Worm (Caenorhabditis elegans) whole organism, early embryonic: Measurements from ENCODE around the gene T26A5.6.
A peak's percentile ranks its signal among the peaks of the same experiment; 100 is the strongest.

ENCODE experiments used
- B0310.2 ChIP-seq: sonication (generic microtip); optimal IDR thresholded peaks from 2 replicates; lab custom pipeline; 2016; ENCODE audit warnings: mild to moderate bottlenecking, missing genetic modification characterization, missing compliant biosample characterization
- F13C5.2 ChIP-seq: sonication (generic microtip); optimal IDR thresholded peaks from 2 replicates; lab custom pipeline; 2017; ENCODE audit warnings: mild to moderate bottlenecking, missing genetic modification characterization, inconsistent platforms, missing compliant biosample characterization
- aly-1 ChIP-seq: sonication (generic microtip); optimal IDR thresholded peaks from 2 replicates; lab custom pipeline; 2016; ENCODE audit warnings: missing genetic modification characterization, missing compliant biosample characterization
- ama-1 ChIP-seq: fragments of 150-350 bp; optimal IDR thresholded peaks from 2 replicates; lab custom pipeline; 2014
- ceh-13 ChIP-seq: fragments of 200-800 bp; sonication (Bioruptor generic); optimal IDR thresholded peaks from 2 replicates; lab custom pipeline; 2018; ENCODE audit warnings: mild to moderate bottlenecking, missing genetic modification characterization, missing compliant biosample characterization
- ceh-36 ChIP-seq: sonication (generic microtip); optimal IDR thresholded peaks from 2 replicates; lab custom pipeline; 2016; ENCODE audit warnings: missing genetic modification characterization, inconsistent platforms, missing compliant biosample characterization
- ets-7 ChIP-seq: sonication (generic microtip); optimal IDR thresholded peaks from 2 replicates; lab custom pipeline; 2016; ENCODE audit warnings: missing genotype, missing genetic modification characterization, missing compliant biosample characterization
- flt-1 ChIP-seq: fragments of 200-800 bp; sonication (Bioruptor generic); IDR thresholded peaks from 2 replicates; pipeline ENCODE4 v1.3.6; 2022; ENCODE audit warnings: missing genetic modification characterization, missing compliant biosample characterization
- hmbx-1 ChIP-seq: sonication (generic microtip); optimal IDR thresholded peaks from 2 replicates; lab custom pipeline; 2016; ENCODE audit warnings: mild to moderate bottlenecking, missing genetic modification characterization, missing compliant biosample characterization
- hmg-4 ChIP-seq: fragments of 200-800 bp; sonication (Bioruptor generic); optimal IDR thresholded peaks from 2 replicates; lab custom pipeline; 2018; ENCODE audit warnings: mild to moderate bottlenecking, missing genetic modification characterization, missing compliant biosample characterization
- hnd-1 ChIP-seq: sonication (generic microtip); optimal IDR thresholded peaks from 2 replicates; lab custom pipeline; 2016; ENCODE audit warnings: missing genetic modification characterization, missing compliant biosample characterization
- pes-1 ChIP-seq: fragments of 200-800 bp; sonication (Bioruptor generic); IDR thresholded peaks from 2 replicates; pipeline ENCODE4 v1.3.6; 2022; ENCODE audit warnings: missing genetic modification reagents, missing genetic modification characterization, missing compliant biosample characterization
- scrt-1 ChIP-seq: fragments of 200-800 bp; sonication (Bioruptor generic); IDR thresholded peaks from 2 replicates; pipeline ENCODE4 v1.3.6; 2022; ENCODE audit warnings: missing genetic modification characterization, missing compliant biosample characterization
- sea-1 ChIP-seq: fragments of 200-800 bp; sonication (Bioruptor generic); conservative IDR thresholded peaks from 2 replicates; pipeline ENCODE4 v1.3.6; 2022; ENCODE audit warnings: missing genetic modification characterization, missing compliant biosample characterization
- tbx-11 ChIP-seq: fragments of 200-800 bp; sonication (Bioruptor generic); IDR thresholded peaks from 2 replicates; pipeline ENCODE4 v1.3.6; 2022; ENCODE audit warnings: missing genetic modification characterization, missing compliant biosample characterization
- tbx-37 ChIP-seq: fragments of 200-800 bp; sonication (Bioruptor generic); conservative IDR thresholded peaks from 2 replicates; pipeline ENCODE4 v1.3.6; 2022; ENCODE audit warnings: missing genetic modification reagents, missing genetic modification characterization, missing compliant biosample characterization
- tra-4 ChIP-seq: sonication (generic microtip); optimal IDR thresholded peaks from 2 replicates; lab custom pipeline; 2017; ENCODE audit warnings: missing genetic modification characterization, missing compliant biosample characterization

Gene T26A5.6

ce11 chrIII:6464913-6465312 lies 14.4 kb upstream of the T26A5.6 start, which contains the start of gene nduf-2.2:
Gene nduf-2.2, plus strand, starts transcription at chrIII:6465222.
- TF ChIP-seq pes-1 (GFP tag; lab: Robert Waterston, UW) (no peak), tbx-37 (GFP tag; lab: Robert Waterston, UW) (no peak), aly-1 (tag; lab: Kevin White, UChicago) (no peak), hmbx-1 (tag; lab: Kevin White, UChicago) (no peak)

- TF ChIP-seq hmg-4 (GFP tag; lab: Kevin White, UChicago), result peak; percentile 39
- TF ChIP-seq scrt-1 (GFP tag; lab: Robert Waterston, UW), result no peak
- TF ChIP-seq tra-4 (tag; lab: Kevin White, UChicago), result no peak
- no peak for TF ChIP-seq hmbx-1 (tag; lab: Kevin White, UChicago)
- TF ChIP-seq tbx-37 (GFP tag; lab: Robert Waterston, UW), result no peak
- no peak for TF ChIP-seq ceh-36
- TF ChIP-seq ama-1 (lab: Kevin White, UChicago), result no peak
- 0 out of 2 replicates have a peak, but pooled peaks have one; percentile 19 for TF ChIP-seq sea-1
- TF ChIP-seq tbx-11 (GFP tag; lab: Robert Waterston, UW), result no peak
- 0 out of 2 replicates have a peak, but pooled peaks have one; percentile 22 for TF ChIP-seq flt-1
- TF ChIP-seq ets-7 (tag; lab: Kevin White, UChicago), result no peak
- peak; percentile 66 for TF ChIP-seq aly-1 (tag; lab: Kevin White, UChicago)
- TF ChIP-seq pes-1 (GFP tag; lab: Robert Waterston, UW), result no peak; the same call in 1 of the 2 replicates
- no peak for TF ChIP-seq B0310.2 (tag; lab: Kevin White, UChicago)
- TF ChIP-seq ceh-13, result no peak
- TF ChIP-seq F13C5.2 (tag; lab: Kevin White, UChicago), result peak; percentile 29
- no peak for TF ChIP-seq hnd-1 (tag; lab: Kevin White, UChicago)
These were observed 13.6 kb upstream of the T26A5.6 start for ce11 chrIII:6464113-6464571.

- no peak for TF ChIP-seq tra-4 (tag; lab: Kevin White, UChicago)
- no peak for TF ChIP-seq tbx-11 (GFP tag; lab: Robert Waterston, UW)
- TF ChIP-seq ceh-36, result no peak
- no peak for TF ChIP-seq sea-1
These were observed 13.2 kb upstream of the T26A5.6 start, which contains the start of gene dlc-1 for ce11 chrIII:6463679-6464078. Gene dlc-1, minus strand, starts transcription at chrIII:6463779.

ce11 chrIII:6462610-6463009 lies 12.1 kb upstream of the T26A5.6 start, which contains the start of gene T26A5.8:
Gene T26A5.8, minus strand, starts transcription at chrIII:6462856.
- TF ChIP-seq ama-1 (lab: Kevin White, UChicago) (no peak), pes-1 (GFP tag; lab: Robert Waterston, UW) (no peak), flt-1 (no peak), scrt-1 (GFP tag; lab: Robert Waterston, UW) (no peak), sea-1 (no peak), hmbx-1 (tag; lab: Kevin White, UChicago) (no peak), aly-1 (tag; lab: Kevin White, UChicago) (no peak), ceh-36 (no peak), tra-4 (tag; lab: Kevin White, UChicago) (no peak), hnd-1 (tag; lab: Kevin White, UChicago) (no peak), tbx-37 (GFP tag; lab: Robert Waterston, UW) (no peak), ets-7 (tag; lab: Kevin White, UChicago) (no peak), ceh-13 (no peak), hmg-4 (GFP tag; lab: Kevin White, UChicago) (no peak), F13C5.2 (tag; lab: Kevin White, UChicago) (no peak), tbx-11 (GFP tag; lab: Robert Waterston, UW) (no peak), B0310.2 (tag; lab: Kevin White, UChicago) (no peak)

ce11 chrIII:6459820-6460219 lies 9.3 kb upstream of the T26A5.6 start, which contains the start of gene algn-1:
Gene algn-1, plus strand, starts transcription at chrIII:6460120.
- TF ChIP-seq scrt-1 (GFP tag; lab: Robert Waterston, UW) (no peak), hmbx-1 (tag; lab: Kevin White, UChicago) (no peak), sea-1 (no peak), hmg-4 (GFP tag; lab: Kevin White, UChicago) (no peak), ceh-36 (no peak), hnd-1 (tag; lab: Kevin White, UChicago) (no peak), ets-7 (tag; lab: Kevin White, UChicago) (no peak), pes-1 (GFP tag; lab: Robert Waterston, UW) (no peak), tra-4 (tag; lab: Kevin White, UChicago) (no peak), ama-1 (lab: Kevin White, UChicago) (no peak), flt-1 (no peak), tbx-11 (GFP tag; lab: Robert Waterston, UW) (no peak), aly-1 (tag; lab: Kevin White, UChicago) (no peak), F13C5.2 (tag; lab: Kevin White, UChicago) (no peak), tbx-37 (GFP tag; lab: Robert Waterston, UW) (no peak), B0310.2 (tag; lab: Kevin White, UChicago) (no peak), ceh-13 (no peak)

- TF ChIP-seq aly-1 (tag; lab: Kevin White, UChicago) (no peak), F13C5.2 (tag; lab: Kevin White, UChicago) (no peak), tbx-11 (GFP tag; lab: Robert Waterston, UW) (no peak), ets-7 (tag; lab: Kevin White, UChicago) (no peak), ceh-13 (no peak), ama-1 (lab: Kevin White, UChicago) (no peak), flt-1 (no peak), hmbx-1 (tag; lab: Kevin White, UChicago) (no peak), hmg-4 (GFP tag; lab: Kevin White, UChicago) (no peak), tra-4 (tag; lab: Kevin White, UChicago) (no peak)
These were observed 3.7 kb upstream of the T26A5.6 start, which contains the start of gene jhdm-1 for ce11 chrIII:6454183-6454582. Gene jhdm-1, plus strand, starts transcription at chrIII:6454483.

- peak; percentile 62 for TF ChIP-seq hmg-4 (GFP tag; lab: Kevin White, UChicago)
- TF ChIP-seq ama-1 (lab: Kevin White, UChicago), result no peak
- 0 out of 2 replicates have a peak, but pooled peaks have one; percentile 46 for TF ChIP-seq tbx-37 (GFP tag; lab: Robert Waterston, UW)
- TF ChIP-seq F13C5.2 (tag; lab: Kevin White, UChicago), result peak; percentile 83
- TF ChIP-seq flt-1, result 0 out of 2 replicates have a peak, but pooled peaks have one; percentile 42
- TF ChIP-seq ets-7 (tag; lab: Kevin White, UChicago), result peak; percentile 65
- TF ChIP-seq tra-4 (tag; lab: Kevin White, UChicago), result no peak
- no peak for TF ChIP-seq scrt-1 (GFP tag; lab: Robert Waterston, UW)
- peak; percentile 28 for TF ChIP-seq hnd-1 (tag; lab: Kevin White, UChicago)
- peak; percentile 70 for TF ChIP-seq pes-1 (GFP tag; lab: Robert Waterston, UW)
- peak; percentile 39 for TF ChIP-seq B0310.2 (tag; lab: Kevin White, UChicago)
- peak; percentile 37 for TF ChIP-seq ceh-36
- TF ChIP-seq hmbx-1 (tag; lab: Kevin White, UChicago), result no peak
- no peak for TF ChIP-seq ceh-13
- TF ChIP-seq sea-1, result peak; percentile 64; the same call in 1 of the 2 replicates
- no peak for TF ChIP-seq aly-1 (tag; lab: Kevin White, UChicago)
- peak; percentile 38; the same call in 1 of the 2 replicates for TF ChIP-seq tbx-11 (GFP tag; lab: Robert Waterston, UW)
These were observed 3.2 kb upstream of the T26A5.6 start for ce11 chrIII:6453665-6454064.
